Fruit fly (Drosophila melanogaster) whole organism, wandering third instar larva: ENCODE results near the gene CG15343.

ENCODE experiments used
- CrebA ChIP-seq: fragments of 200-800 bp; sonication (Bioruptor generic); optimal IDR thresholded peaks from 2 replicates; lab custom pipeline; 2016; ENCODE audit warnings: missing biosample characterization, mild to moderate bottlenecking, missing genetic modification characterization, borderline replicate concordance
- tai ChIP-seq: sonication (Bioruptor generic); optimal IDR thresholded peaks from 2 replicates; lab custom pipeline; 2016; ENCODE audit warnings: missing biosample characterization, missing genetic modification characterization

- no peak for TF ChIP-seq CrebA (GFP tag; lab: Kevin White, UChicago)
- no peak for TF ChIP-seq tai (GFP tag; lab: Kevin White, UChicago)
Measured at dm6 chrX:8286859-8287258, 13.3 kb upstream of the CG15343 start.
